Worm (Caenorhabditis elegans) whole organism, midembryonic: ENCODE data around the gene C09B9.7.

Experiments used
- T22C8.4 ChIP-seq: fragments of 200-800 bp; sonication (Bioruptor generic); IDR thresholded peaks from 2 replicates; pipeline ENCODE4 v1.3.6; 2022; ENCODE audit warnings: missing genetic modification characterization, missing compliant biosample characterization
- cog-1 ChIP-seq: sonication (generic microtip); optimal IDR thresholded peaks from 2 replicates; lab custom pipeline; 2016; ENCODE audit warnings: missing genetic modification characterization, missing compliant biosample characterization
- flt-1 ChIP-seq: fragments of 200-800 bp; sonication (Bioruptor generic); IDR thresholded peaks from 2 replicates; pipeline ENCODE4 v1.3.6; 2022; ENCODE audit warnings: missing genetic modification characterization, missing compliant biosample characterization
- klf-2 ChIP-seq: fragments of 200-800 bp; sonication (Bioruptor generic); conservative IDR thresholded peaks from 2 replicates; pipeline ENCODE4 v1.3.6; 2022; ENCODE audit warnings: missing genetic modification reagents, missing genetic modification characterization, missing compliant biosample characterization
- med-1 ChIP-seq: sonication (generic microtip); optimal IDR thresholded peaks from 2 replicates; lab custom pipeline; 2017; ENCODE audit warnings: missing genetic modification characterization, mild to moderate bottlenecking, missing compliant biosample characterization, antibody characterized with exemption, missing genetic modification reagents; ENCODE audit not compliant: insufficient read depth
- ref-1 ChIP-seq: fragments of 200-800 bp; sonication (Bioruptor generic); conservative IDR thresholded peaks from 2 replicates; pipeline ENCODE4 v1.3.6; 2022; ENCODE audit warnings: missing genetic modification reagents, missing genetic modification characterization, missing compliant biosample characterization
- tab-1 ChIP-seq: fragments of 200-800 bp; sonication (Bioruptor generic); IDR thresholded peaks from 2 replicates; pipeline ENCODE4 v1.3.6; 2022; ENCODE audit warnings: missing genetic modification characterization, missing compliant biosample characterization
- ztf-23 ChIP-seq: fragments of 200-800 bp; sonication (Bioruptor generic); IDR thresholded peaks from 2 replicates; pipeline ENCODE4 v1.3.6; 2022; ENCODE audit warnings: missing genetic modification reagents, missing genetic modification characterization, missing compliant biosample characterization
- ztf-29 ChIP-seq: fragments of 200-800 bp; sonication (Bioruptor generic); IDR thresholded peaks from 2 replicates; pipeline ENCODE4 v1.3.6; 2022; ENCODE audit warnings: missing genetic modification reagents, missing genetic modification characterization, missing compliant biosample characterization

The C09B9.7 gene

DNA sequence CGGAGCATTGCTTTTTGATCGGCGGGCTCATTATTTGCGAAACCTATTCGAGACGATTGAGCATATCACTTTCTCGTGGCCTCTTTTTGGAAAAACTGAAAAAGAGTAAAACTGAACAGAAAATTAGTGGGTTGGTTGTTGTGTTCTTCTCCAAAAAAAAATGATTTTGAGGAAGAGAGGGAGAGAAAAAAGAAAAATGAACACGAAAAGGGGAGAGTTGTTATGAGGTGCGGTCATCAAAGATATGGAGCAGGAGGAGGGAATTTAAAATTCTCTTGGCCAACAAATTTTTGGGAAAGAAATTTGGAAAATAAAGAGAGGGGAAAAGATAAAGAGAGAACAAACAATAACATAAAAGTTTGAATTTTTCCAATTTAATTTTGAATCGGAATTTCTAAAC lies 15.5 kb downstream of the C09B9.7 start, which contains the start of gene hot-9:
TSS of gene hot-9 (minus strand) at position 101 of the 400 bp plus-strand sequence.
- TF ChIP-seq ref-1 (GFP tag; lab: Robert Waterston, UW) (no peak), cog-1 (tag; lab: Kevin White, UChicago) (no peak), tab-1 (GFP tag; lab: Robert Waterston, UW) (no peak), ztf-29 (GFP tag; lab: Robert Waterston, UW) (no peak), ztf-23 (GFP tag; lab: Robert Waterston, UW) (no peak), flt-1 (GFP tag; lab: Robert Waterston, UW) (no peak), klf-2 (GFP tag; lab: Robert Waterston, UW) (no peak), med-1 (GFP tag; lab: Kevin White, UChicago) (no peak), T22C8.4 (GFP tag; lab: Robert Waterston, UW) (no peak)

DNA sequence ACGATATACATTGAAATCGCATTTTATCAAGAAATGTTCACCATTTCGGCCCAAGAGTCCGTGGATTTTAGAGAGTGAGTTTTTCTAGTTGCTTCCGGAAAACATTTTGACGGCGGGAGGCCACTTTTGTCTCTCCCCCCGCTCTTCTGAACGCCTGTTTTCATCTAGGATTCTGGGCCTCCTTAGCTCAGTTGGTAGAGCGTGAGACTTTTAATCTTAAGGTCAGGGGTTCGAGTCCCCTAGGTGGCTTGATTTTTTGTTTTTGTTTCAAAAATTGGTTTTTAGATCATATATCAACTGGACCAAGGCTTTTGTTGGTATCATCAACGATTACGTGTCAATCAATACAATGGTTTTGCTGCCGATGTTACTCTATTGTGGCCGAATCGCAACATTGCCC lies 22.1 kb downstream of the C09B9.7 start:
- TF ChIP-seq med-1 (GFP tag; lab: Kevin White, UChicago), result peak; percentile 52
- no peak; the same call in none of the 2 replicates for TF ChIP-seq T22C8.4 (GFP tag; lab: Robert Waterston, UW)
- no peak for TF ChIP-seq ztf-29 (GFP tag; lab: Robert Waterston, UW)
- no peak; the same call in 1 of the 2 replicates for TF ChIP-seq ref-1 (GFP tag; lab: Robert Waterston, UW)
- no peak for TF ChIP-seq cog-1 (tag; lab: Kevin White, UChicago)
- TF ChIP-seq tab-1 (GFP tag; lab: Robert Waterston, UW), result peak; percentile 80; the same call in 1 of the 2 replicates
- peak; percentile 63; the same call in 1 of the 2 replicates for TF ChIP-seq ztf-23 (GFP tag; lab: Robert Waterston, UW)
- peak; percentile 85 for TF ChIP-seq flt-1 (GFP tag; lab: Robert Waterston, UW)
- TF ChIP-seq klf-2 (GFP tag; lab: Robert Waterston, UW), result no peak

DNA sequence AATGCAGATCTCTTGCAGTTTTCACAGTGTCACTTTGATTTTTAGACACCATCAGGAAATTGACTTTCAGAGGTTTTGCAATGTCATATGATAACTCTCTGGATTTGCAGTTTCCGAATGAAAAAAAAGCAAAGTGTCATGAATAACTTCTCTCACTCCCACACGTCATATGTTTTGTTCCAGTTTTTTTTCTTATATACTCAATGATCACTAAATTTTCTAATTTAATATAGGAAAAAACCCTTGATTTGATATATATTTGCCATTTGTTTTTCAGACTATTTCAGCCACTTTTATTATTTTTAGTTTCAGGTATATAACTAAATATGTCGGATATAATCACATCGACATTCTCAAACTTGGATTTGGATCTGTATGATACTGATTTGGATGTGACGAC lies 23.4 kb downstream of the C09B9.7 start, which contains the start of gene C09B9.1:
TSS of gene C09B9.1 (plus strand) at position 301 of the 400 bp plus-strand sequence.
- no peak for TF ChIP-seq tab-1 (GFP tag; lab: Robert Waterston, UW)
- no peak for TF ChIP-seq flt-1 (GFP tag; lab: Robert Waterston, UW)
- TF ChIP-seq med-1 (GFP tag; lab: Kevin White, UChicago), result no peak
- TF ChIP-seq ztf-23 (GFP tag; lab: Robert Waterston, UW), result no peak
- no peak for TF ChIP-seq ref-1 (GFP tag; lab: Robert Waterston, UW)
- TF ChIP-seq T22C8.4 (GFP tag; lab: Robert Waterston, UW), result no peak
- TF ChIP-seq cog-1 (tag; lab: Kevin White, UChicago), result no peak
- no peak for TF ChIP-seq ztf-29 (GFP tag; lab: Robert Waterston, UW)
- TF ChIP-seq klf-2 (GFP tag; lab: Robert Waterston, UW), result no peak

DNA sequence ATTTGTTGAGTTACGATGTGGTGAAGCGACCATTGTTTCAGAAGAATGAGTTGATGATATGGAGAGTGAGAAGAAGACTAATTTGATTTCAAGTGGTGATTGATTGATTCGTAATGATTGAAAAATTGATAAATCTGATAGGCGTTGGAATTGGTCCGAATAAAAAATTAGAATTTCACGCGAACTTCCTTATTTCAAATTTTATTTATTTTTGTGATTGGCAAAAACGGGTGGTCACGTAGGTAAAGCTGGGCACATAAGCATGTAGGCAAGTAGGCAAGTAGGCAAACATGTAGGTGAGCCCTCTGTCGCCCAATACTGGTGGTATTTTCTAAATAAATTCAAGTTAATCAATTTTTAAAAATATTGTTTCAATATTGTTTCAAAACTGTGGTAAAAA lies 27.6 kb downstream of the C09B9.7 start, which contains the start of gene C09B9.4:
TSS of gene C09B9.4 (minus strand) at position 101 of the 400 bp plus-strand sequence.
- no peak for TF ChIP-seq ztf-29 (GFP tag; lab: Robert Waterston, UW)
- no peak for TF ChIP-seq med-1 (GFP tag; lab: Kevin White, UChicago)
- no peak for TF ChIP-seq tab-1 (GFP tag; lab: Robert Waterston, UW)
- TF ChIP-seq ref-1 (GFP tag; lab: Robert Waterston, UW), result no peak
- no peak for TF ChIP-seq klf-2 (GFP tag; lab: Robert Waterston, UW)
- TF ChIP-seq ztf-23 (GFP tag; lab: Robert Waterston, UW), result no peak

DNA sequence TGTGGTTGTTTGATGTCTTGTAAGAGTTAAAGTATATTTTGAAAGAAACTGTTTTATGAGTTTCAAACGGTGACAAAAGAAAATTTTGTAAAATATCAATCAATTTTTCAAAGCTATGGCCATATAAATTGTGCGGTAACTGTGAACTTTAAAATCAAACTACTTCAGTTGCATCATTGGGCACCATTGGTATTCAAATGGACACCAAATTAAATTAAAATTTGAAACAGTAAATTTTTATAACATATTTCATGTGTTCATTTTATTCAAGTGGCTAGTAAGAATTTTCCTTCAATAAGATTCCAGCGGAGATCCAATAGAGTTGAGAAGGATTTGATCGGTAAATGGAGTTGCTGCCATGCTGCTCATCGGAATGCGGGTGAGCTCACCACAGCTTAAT lies 29.5 kb downstream of the C09B9.7 start:
- TF ChIP-seq T22C8.4 (GFP tag; lab: Robert Waterston, UW) (no peak), flt-1 (GFP tag; lab: Robert Waterston, UW) (no peak), ztf-29 (GFP tag; lab: Robert Waterston, UW) (no peak), tab-1 (GFP tag; lab: Robert Waterston, UW) (no peak), cog-1 (tag; lab: Kevin White, UChicago) (no peak), ref-1 (GFP tag; lab: Robert Waterston, UW) (no peak), ztf-23 (GFP tag; lab: Robert Waterston, UW) (no peak), klf-2 (GFP tag; lab: Robert Waterston, UW) (no peak), med-1 (GFP tag; lab: Kevin White, UChicago) (no peak)

DNA sequence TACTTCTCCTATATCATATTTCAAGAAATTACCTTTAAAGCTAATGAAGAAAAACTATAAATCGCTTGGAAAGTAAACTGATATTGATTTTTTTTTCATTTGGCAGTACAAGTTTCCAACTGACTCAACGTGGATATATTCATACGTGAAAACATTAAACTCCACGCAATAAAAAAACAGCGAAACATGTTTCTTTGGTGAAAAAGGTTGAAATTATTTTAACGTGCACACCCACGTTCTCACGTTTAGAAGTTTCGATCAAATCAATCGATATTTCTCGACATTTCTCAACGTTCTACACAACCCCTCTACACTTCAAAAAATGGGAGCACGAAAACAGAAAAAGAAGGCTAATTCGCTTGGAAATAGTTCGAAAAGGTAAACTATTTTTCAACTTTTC lies 31.9 kb downstream of the C09B9.7 start, which contains the start of the genes best-6 and C09B9.2:
TSS of gene best-6 (minus strand) at position 101 of the 400 bp plus-strand sequence.
TSS of gene C09B9.2 (plus strand) at position 314 of the 400 bp plus-strand sequence.
- TF ChIP-seq T22C8.4 (GFP tag; lab: Robert Waterston, UW), result no peak

DNA sequence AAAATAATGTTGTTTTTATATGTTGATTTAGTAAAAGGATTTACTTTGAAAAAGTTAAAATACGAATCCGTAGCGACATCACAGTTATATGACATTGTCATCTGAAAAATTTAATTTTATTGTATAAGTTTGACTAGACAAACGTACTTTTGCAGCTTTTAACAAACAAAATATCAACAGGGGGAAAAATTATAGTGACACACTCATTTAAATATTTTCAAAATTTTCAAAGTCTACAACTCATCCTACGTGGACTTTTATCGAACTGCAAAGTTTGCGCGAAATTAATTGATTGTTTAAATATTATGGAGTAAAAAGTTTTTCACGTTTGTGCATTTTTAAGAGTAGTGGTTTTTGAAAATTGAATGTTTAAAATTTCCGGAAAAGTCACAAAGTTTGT lies 35.2 kb downstream of the C09B9.7 start, which contains the start of gene C09B9.85:
TSS of gene C09B9.85 (minus strand) at position 101 of the 400 bp plus-strand sequence.
- no peak for TF ChIP-seq T22C8.4 (GFP tag; lab: Robert Waterston, UW)

DNA sequence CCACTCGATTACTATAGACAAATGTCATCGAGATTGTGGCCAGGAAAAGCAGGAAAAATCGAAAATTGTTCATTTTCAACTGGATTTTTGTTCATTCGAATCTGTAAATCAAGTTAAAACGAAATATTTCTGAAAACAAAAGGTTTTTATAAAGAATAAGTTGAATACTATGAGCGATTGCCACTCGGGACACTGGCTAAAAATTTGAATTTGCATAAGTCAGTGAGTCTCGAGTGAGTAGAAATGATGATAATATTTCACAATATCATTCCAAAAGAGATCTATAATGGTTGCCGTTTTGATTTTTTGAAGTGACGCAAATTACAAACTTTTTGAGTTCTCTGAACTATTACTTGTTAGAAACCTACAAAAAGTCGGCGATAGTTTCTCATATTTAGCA lies 40.4 kb downstream of the C09B9.7 start, which contains the start of gene T28H11.8:
TSS of gene T28H11.8 (minus strand) at position 101 of the 400 bp plus-strand sequence.
- no peak for TF ChIP-seq ztf-23 (GFP tag; lab: Robert Waterston, UW)
- no peak for TF ChIP-seq med-1 (GFP tag; lab: Kevin White, UChicago)
- TF ChIP-seq ref-1 (GFP tag; lab: Robert Waterston, UW), result no peak
- TF ChIP-seq T22C8.4 (GFP tag; lab: Robert Waterston, UW), result no peak
- TF ChIP-seq klf-2 (GFP tag; lab: Robert Waterston, UW), result no peak
- no peak for TF ChIP-seq ztf-29 (GFP tag; lab: Robert Waterston, UW)
- TF ChIP-seq flt-1 (GFP tag; lab: Robert Waterston, UW), result no peak
- TF ChIP-seq cog-1 (tag; lab: Kevin White, UChicago), result no peak
- no peak for TF ChIP-seq tab-1 (GFP tag; lab: Robert Waterston, UW)

DNA sequence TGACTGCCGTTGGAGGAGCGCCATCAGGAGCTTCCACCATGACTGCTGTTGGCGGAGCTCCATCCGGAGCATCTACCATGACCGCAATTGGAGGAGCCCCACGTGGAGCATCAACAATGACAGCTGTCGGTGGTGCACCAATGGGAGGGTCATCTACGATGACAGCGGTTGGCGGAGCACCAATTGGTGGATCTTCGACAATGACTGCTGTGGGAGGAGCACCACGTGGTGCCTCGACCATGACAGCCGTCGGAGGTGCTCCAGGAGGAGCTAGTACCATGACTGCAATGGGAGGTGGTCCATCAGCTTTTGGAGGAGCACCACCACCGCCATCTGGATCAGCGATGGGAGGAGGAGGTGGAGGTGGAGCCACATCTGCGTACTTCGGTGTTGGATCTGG lies 43.8 kb downstream of the C09B9.7 start, which contains the start of gene T28H11.7:
TSS of gene T28H11.7 (minus strand) at position 101 of the 400 bp plus-strand sequence.
- 0 out of 2 replicates have a peak, but pooled peaks have one; percentile 9 for TF ChIP-seq tab-1 (GFP tag; lab: Robert Waterston, UW)
